Worm (Caenorhabditis elegans): Measurements from ENCODE around the gene B0252.11.

ce11 chrII:6919363-6919851 is 1.8 kb upstream of the B0252.11 start, which contains the start of gene B0252.1:
- no peak for TF ChIP-seq nhr-129 (tag; optimal IDR thresholded peaks at IDR 0.05)
- TF ChIP-seq unc-62 (GFP tag; optimal IDR thresholded peaks at IDR 0.05): no peak
- no peak for TF ChIP-seq lin-39 (tag; optimal IDR thresholded peaks at IDR 0.05)
- no peak for TF ChIP-seq mdl-1 (tag; optimal IDR thresholded peaks at IDR 0.05)
- TF ChIP-seq unc-39 (tag; optimal IDR thresholded peaks at IDR 0.05): no peak
- no peak for TF ChIP-seq zag-1 (tag; optimal IDR thresholded peaks at IDR 0.05)
- TF ChIP-seq Y55F3AM.14 (GFP tag; optimal IDR thresholded peaks at IDR 0.05): no peak
- TF ChIP-seq ama-1 (optimal IDR thresholded peaks at IDR 0.05): no peak
- TF ChIP-seq nhr-23 (tag; optimal IDR thresholded peaks at IDR 0.05): no peak
- TF ChIP-seq nhr-237 (tag; optimal IDR thresholded peaks at IDR 0.05): no peak

All from whole organism, L2 larva.